Fruit fly (Drosophila melanogaster) whole organism: ENCODE results near the gene CG32241.

Experiments
- CG8478 ChIP-seq: fragments of >200 bp; optimal IDR thresholded peaks from 2 replicates; lab custom pipeline; 2018; ENCODE audit warnings: inconsistent platforms
- Dll ChIP-seq: fragments of >200 bp; optimal IDR thresholded peaks from 2 replicates; lab custom pipeline; 2017
- EcR ChIP-seq, 2 experiments: fragments of >200 bp; optimal IDR thresholded peaks; 2 replicates each; lab custom pipeline; 2017; ENCODE audit warnings: missing biosample characterization in 2 of 2, missing genetic modification characterization in 2 of 2, missing genetic modification reagents in 2 of 2
- pan ChIP-seq: fragments of >200 bp; optimal IDR thresholded peaks from 2 replicates; lab custom pipeline; 2017
- psq ChIP-seq: fragments of >200 bp; optimal IDR thresholded peaks from 2 replicates; lab custom pipeline; 2017
- usp ChIP-seq: fragments of >200 bp; optimal IDR thresholded peaks from 2 replicates; lab custom pipeline; 2017; ENCODE audit warnings: missing biosample characterization, missing genetic modification characterization, mixed read lengths

CG32241 gene

DNA sequence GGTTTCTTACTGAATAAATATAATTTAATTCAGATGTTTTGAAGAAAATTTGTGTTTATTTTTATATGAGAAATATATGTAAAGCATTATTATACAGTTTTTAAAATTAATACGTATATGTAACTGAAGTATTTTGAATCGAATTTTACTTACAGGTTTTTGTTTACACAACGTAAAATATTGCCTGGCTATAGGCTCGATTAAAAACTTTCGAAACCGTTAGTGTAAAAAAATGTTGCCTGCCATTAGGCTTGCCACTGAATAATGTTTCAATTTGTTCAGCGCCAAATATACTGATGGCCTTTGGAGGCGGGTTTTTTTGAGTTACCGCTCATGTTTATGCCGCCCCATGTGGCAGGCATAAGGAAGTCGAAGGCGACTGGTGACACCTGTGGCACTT, 39.8 kb downstream of the CG32241 start:
- TF ChIP-seq Dll (lab: Kevin White, UChicago) (no peak), CG8478 (no peak), EcR (GFP tag; optimal IDR thresholded peaks at IDR 0.05; lab: Kevin White, UChicago) (no peak), pan (no peak), usp (no peak)

DNA sequence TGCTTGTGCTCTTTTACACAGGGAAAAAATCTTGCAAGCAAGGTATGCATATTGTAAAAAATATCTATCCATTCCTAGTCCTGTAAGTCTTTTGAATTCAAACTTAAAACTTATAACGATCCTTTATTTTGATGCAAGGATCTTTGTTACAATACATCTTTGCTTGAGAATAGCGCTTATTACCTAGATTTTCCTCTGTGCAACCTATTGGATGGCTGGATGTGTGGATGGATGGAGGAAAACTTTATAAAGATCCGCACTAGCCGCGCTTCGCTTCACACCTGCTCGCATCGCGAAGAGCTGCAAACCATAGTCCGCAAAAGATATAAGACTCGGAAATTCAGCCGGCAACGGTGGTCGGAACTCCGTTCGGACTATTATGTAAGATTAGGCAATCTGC, 45.1 kb downstream of the CG32241 start, which contains the start of gene CG15020:
Gene CG15020, plus strand, starts transcription at position 301 of the 400 bp plus-strand sequence.
- TF ChIP-seq CG8478 (no peak), pan (no peak), EcR (GFP tag; optimal IDR thresholded peaks at IDR 0.05; lab: Kevin White, UChicago) (no peak), usp (no peak)

DNA sequence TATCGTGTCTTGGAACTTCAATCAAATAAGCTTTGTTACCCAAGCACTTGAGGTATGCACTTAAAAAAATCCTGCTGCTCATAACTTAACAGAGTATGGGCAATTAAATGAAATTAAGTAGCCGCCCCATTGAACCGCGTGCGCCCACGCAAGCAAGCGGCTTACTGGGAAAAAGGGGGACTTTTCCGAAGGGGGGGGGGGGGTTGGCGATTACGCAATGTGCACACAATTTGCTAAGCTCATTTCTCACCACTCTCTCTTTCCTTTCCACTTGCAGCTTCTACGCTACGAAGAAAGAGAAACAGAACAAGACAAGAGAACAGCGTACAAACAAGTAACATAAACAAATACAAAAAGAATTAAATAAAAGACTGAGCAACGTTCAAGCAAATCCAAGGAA, 48.9 kb downstream of the CG32241 start:
- TF ChIP-seq pan (no peak), psq (lab: Kevin White, UChicago) (no peak), CG8478 (no peak), EcR (GFP tag; optimal IDR thresholded peaks at IDR 0.05; lab: Kevin White, UChicago) (no peak), Dll (lab: Kevin White, UChicago) (no peak), usp (no peak)

DNA sequence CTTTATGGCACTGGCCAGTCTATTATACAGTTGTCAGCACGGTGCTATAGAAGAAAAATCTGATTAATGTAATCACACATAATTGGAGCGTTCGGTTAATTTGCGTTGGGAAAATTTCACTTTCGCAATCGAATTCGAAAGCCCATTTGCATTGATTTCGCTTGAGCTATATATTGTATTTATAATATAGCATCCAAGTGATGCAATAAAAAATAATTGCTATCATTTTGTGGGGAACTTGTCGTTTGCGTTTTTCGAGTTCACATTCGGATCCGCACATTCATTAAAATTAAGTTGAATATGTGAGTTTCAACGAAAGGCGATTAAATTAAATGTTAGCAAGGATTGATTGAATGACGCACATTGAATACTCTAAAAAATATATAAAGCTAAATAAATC, 49.4 kb downstream of the CG32241 start:
- no peak for TF ChIP-seq pan
- TF ChIP-seq psq (lab: Kevin White, UChicago): no peak
- no peak for TF ChIP-seq usp
- TF ChIP-seq Dll (lab: Kevin White, UChicago): no peak
- TF ChIP-seq EcR (GFP tag; optimal IDR thresholded peaks at IDR 0.05; lab: Kevin White, UChicago): no peak

DNA sequence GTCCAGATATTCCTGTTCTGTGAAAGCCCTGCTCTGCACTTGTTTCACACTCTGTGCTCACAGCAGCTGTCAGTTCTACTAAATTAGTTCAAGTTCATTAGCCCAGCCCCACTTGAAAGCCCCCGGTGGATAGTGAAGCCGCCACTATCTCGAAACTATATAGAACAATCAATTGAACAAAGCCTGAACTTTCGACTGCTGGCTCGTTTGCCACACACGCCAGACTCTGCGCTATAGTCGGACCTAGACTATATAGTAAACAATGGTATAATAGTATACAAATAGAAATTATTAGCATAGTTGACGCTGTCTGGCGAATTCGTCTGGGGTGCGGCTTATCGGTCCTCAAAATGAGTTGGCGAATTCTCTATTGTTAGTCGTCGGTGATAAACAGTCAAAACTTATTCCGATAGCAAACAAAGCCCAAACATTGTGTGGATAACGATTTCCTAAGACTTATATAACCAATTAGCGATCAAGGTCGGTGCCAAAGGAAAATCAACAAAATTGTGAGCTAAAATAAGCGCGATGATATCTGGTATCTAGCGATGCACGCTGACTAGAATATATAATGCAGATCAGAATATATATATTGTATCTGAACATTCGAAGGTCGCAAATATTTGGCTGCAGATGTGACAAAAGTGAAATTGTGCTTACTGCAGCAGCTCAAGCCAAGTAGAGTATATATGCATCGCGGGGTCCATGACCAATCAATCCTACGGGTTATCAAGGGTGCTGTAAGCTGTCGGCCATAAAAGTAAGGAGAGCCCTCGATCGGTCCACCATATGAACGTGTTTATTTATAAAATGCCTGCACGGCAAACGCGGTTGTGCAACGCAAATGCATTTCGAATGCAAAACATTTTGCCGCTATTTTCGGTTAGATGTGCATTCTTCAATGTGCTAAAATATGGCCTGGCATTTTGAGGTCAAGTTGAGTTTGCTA, 50.8 kb downstream of the CG32241 start:
- TF ChIP-seq EcR (GFP tag; optimal IDR thresholded peaks at IDR 0.05; lab: Kevin White, UChicago) (peak in 1 of 2 experiments; percentile 36), usp (no peak)
